Worm (Caenorhabditis elegans) whole organism, late embryonic: Measurements from ENCODE around the gene cah-1.

ENCODE experiments used
- C08G9.2 ChIP-seq: sonication (generic microtip); optimal IDR thresholded peaks from 2 replicates; lab custom pipeline; 2016; ENCODE audit warnings: mild to moderate bottlenecking, missing genetic modification characterization, moderate library complexity, missing compliant biosample characterization
- C38D4.7 ChIP-seq: fragments of 200-800 bp; sonication (Bioruptor generic); optimal IDR thresholded peaks from 2 replicates; lab custom pipeline; 2018; ENCODE audit warnings: mild to moderate bottlenecking, missing genetic modification characterization, moderate library complexity, missing compliant biosample characterization
- K02D7.2 ChIP-seq: sonication (generic microtip); optimal IDR thresholded peaks from 2 replicates; lab custom pipeline; 2017; ENCODE audit warnings: mild to moderate bottlenecking, missing genetic modification characterization, missing compliant biosample characterization
- K09A11.1 ChIP-seq: sonication (generic microtip); optimal IDR thresholded peaks from 2 replicates; lab custom pipeline; 2017; ENCODE audit warnings: antibody characterized with exemption, mild to moderate bottlenecking, missing genetic modification characterization, missing compliant biosample characterization; ENCODE audit not compliant: insufficient read depth
- ahr-1 ChIP-seq: sonication (generic microtip); optimal IDR thresholded peaks from 2 replicates; lab custom pipeline; 2016; ENCODE audit warnings: missing genetic modification characterization, missing compliant biosample characterization
- ceh-30 ChIP-seq: fragments of 150-350 bp; optimal IDR thresholded peaks from 2 replicates; lab custom pipeline; 2014; ENCODE audit warnings: missing biosample characterization, missing genetic modification characterization
- ceh-6 ChIP-seq: fragments of 200-800 bp; sonication (Bioruptor generic); optimal IDR thresholded peaks from 2 replicates; lab custom pipeline; 2018; ENCODE audit warnings: mild to moderate bottlenecking, missing genetic modification characterization, missing compliant biosample characterization
- ceh-9 ChIP-seq: sonication (generic microtip); optimal IDR thresholded peaks from 2 replicates; lab custom pipeline; 2016; ENCODE audit warnings: mild to moderate bottlenecking, missing genetic modification characterization, inconsistent platforms, missing compliant biosample characterization
- elt-4 ChIP-seq: sonication (generic microtip); optimal IDR thresholded peaks from 2 replicates; lab custom pipeline; 2016; ENCODE audit warnings: missing genetic modification characterization, missing compliant biosample characterization
- ets-4 ChIP-seq: sonication (generic microtip); optimal IDR thresholded peaks from 2 replicates; lab custom pipeline; 2016; ENCODE audit warnings: missing genetic modification characterization, missing compliant biosample characterization
- fkh-6 ChIP-seq: sonication (generic microtip); optimal IDR thresholded peaks from 2 replicates; lab custom pipeline; 2016; ENCODE audit warnings: missing genetic modification characterization, missing compliant biosample characterization
- gmeb-2 ChIP-seq: sonication (generic microtip); optimal IDR thresholded peaks from 2 replicates; lab custom pipeline; 2016; ENCODE audit warnings: missing genetic modification characterization, inconsistent platforms, missing compliant biosample characterization
- hlh-8 ChIP-seq: sonication (generic microtip); optimal IDR thresholded peaks from 2 replicates; lab custom pipeline; 2016; ENCODE audit warnings: missing genotype, missing genetic modification characterization, missing compliant biosample characterization
- lin-11 ChIP-seq: fragments of 200-800 bp; sonication (Bioruptor generic); optimal IDR thresholded peaks from 2 replicates; lab custom pipeline; 2018; ENCODE audit warnings: mild to moderate bottlenecking, missing genetic modification characterization, missing compliant biosample characterization
- madf-2 ChIP-seq: sonication (generic microtip); optimal IDR thresholded peaks from 2 replicates; lab custom pipeline; 2017; ENCODE audit warnings: missing genetic modification characterization, missing compliant biosample characterization
- mec-3 ChIP-seq: sonication (generic microtip); optimal IDR thresholded peaks from 2 replicates; lab custom pipeline; 2016; ENCODE audit warnings: borderline replicate concordance, missing genetic modification characterization, missing compliant biosample characterization
- npax-4 ChIP-seq: sonication (generic microtip); optimal IDR thresholded peaks from 2 replicates; lab custom pipeline; 2016; ENCODE audit warnings: missing genetic modification characterization, missing compliant biosample characterization
- pax-1 ChIP-seq: fragments of 150-350 bp; optimal IDR thresholded peaks from 2 replicates; lab custom pipeline; 2014; ENCODE audit warnings: missing biosample characterization, missing genetic modification characterization
- pha-2 ChIP-seq: sonication (generic microtip); optimal IDR thresholded peaks from 2 replicates; lab custom pipeline; 2017; ENCODE audit warnings: mild to moderate bottlenecking, missing genetic modification characterization, missing compliant biosample characterization
- pros-1 ChIP-seq: fragments of 150-350 bp; optimal IDR thresholded peaks from 2 replicates; lab custom pipeline; 2014; ENCODE audit warnings: missing biosample characterization, missing genetic modification reagents, missing genetic modification characterization
- rnt-1 ChIP-seq: sonication (generic microtip); optimal IDR thresholded peaks from 2 replicates; lab custom pipeline; 2016; ENCODE audit warnings: missing genetic modification characterization, missing compliant biosample characterization
- sdc-2 ChIP-seq: sonication (generic microtip); optimal IDR thresholded peaks from 2 replicates; lab custom pipeline; 2016; ENCODE audit warnings: missing genotype, missing genetic modification characterization, missing compliant biosample characterization
- sox-4 ChIP-seq: sonication (generic microtip); optimal IDR thresholded peaks from 2 replicates; lab custom pipeline; 2017; ENCODE audit warnings: mild to moderate bottlenecking, missing genetic modification characterization, inconsistent platforms, missing compliant biosample characterization
- tbx-7 ChIP-seq: sonication (generic microtip); optimal IDR thresholded peaks from 2 replicates; lab custom pipeline; 2016; ENCODE audit warnings: missing genotype, missing genetic modification characterization, missing compliant biosample characterization

cah-1 gene

DNA sequence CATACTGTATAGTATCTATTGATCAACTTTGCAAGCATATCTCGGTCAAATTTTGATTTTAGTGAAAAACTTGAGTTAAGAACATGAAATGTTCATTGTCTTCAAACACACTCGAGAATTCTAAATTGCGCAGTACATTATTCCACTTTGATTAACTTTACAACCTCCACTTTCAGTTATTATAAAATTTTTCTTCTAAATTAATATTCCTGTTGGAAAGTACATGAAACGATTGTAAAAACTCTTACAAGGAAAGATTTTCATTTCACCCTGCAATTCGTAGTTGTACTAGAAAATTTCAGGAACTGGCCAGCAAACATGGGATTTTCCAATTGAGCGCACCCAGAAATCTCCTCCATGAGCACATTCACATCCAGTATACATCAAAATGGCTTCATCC is 40.7 kb downstream of the cah-1 start, which contains the start of gene C45G9.14:
Gene C45G9.14, plus strand, starts transcription at position 301 of the 400 bp plus-strand sequence.
- no peak for TF ChIP-seq sox-4
- TF ChIP-seq pax-1 (tag; lab: Kevin White, UChicago), result no peak
- no peak for TF ChIP-seq gmeb-2 (tag; lab: Kevin White, UChicago)
- no peak for TF ChIP-seq lin-11 (tag; lab: Kevin White, UChicago)
- no peak for TF ChIP-seq ceh-30 (tag; lab: Kevin White, UChicago)
- TF ChIP-seq pros-1 (tag; lab: Kevin White, UChicago), result no peak
- no peak for TF ChIP-seq npax-4 (tag; lab: Kevin White, UChicago)
- TF ChIP-seq tbx-7, result no peak
- no peak for TF ChIP-seq sdc-2 (tag; lab: Kevin White, UChicago)
- TF ChIP-seq ahr-1 (tag; lab: Kevin White, UChicago), result no peak
- no peak for TF ChIP-seq madf-2
- no peak for TF ChIP-seq pha-2
- TF ChIP-seq ceh-6 (GFP tag; lab: Kevin White, UChicago), result no peak
- no peak for TF ChIP-seq hlh-8 (tag; lab: Kevin White, UChicago)
- no peak for TF ChIP-seq K09A11.1 (tag; lab: Kevin White, UChicago)

DNA sequence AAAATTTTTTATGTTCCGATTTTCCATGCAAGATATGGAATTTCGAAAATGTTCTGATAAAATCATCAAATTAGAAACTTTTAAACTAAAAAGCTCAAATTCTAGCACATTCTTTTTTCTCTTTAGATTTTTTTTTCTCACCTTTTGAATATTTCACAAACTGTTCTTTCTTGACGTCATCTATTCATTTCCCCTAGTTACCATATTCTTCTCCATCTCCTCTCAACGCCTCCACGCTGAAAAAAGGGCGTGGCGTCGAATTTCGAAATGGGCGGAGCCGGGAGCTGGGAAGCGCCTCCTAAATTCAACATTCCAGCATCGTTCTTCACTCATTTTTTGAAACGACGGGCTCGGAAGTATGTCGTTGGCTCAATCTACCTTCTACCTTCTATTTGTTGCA is 43.3 kb downstream of the cah-1 start, which contains the start of gene nlp-43:
Gene nlp-43, plus strand, starts transcription at position 301 of the 400 bp plus-strand sequence.
- TF ChIP-seq ceh-9 (tag; lab: Kevin White, UChicago), result no peak
- TF ChIP-seq K02D7.2, result no peak
- TF ChIP-seq elt-4 (tag; lab: Kevin White, UChicago), result no peak
- TF ChIP-seq fkh-6 (tag; lab: Kevin White, UChicago), result no peak
- TF ChIP-seq C08G9.2 (tag; lab: Kevin White, UChicago), result no peak
- TF ChIP-seq rnt-1, result no peak
- no peak for TF ChIP-seq sox-4
- TF ChIP-seq lin-11 (tag; lab: Kevin White, UChicago), result no peak
- no peak for TF ChIP-seq mec-3 (tag; lab: Kevin White, UChicago)
- no peak for TF ChIP-seq pros-1 (tag; lab: Kevin White, UChicago)
- TF ChIP-seq C38D4.7, result no peak

DNA sequence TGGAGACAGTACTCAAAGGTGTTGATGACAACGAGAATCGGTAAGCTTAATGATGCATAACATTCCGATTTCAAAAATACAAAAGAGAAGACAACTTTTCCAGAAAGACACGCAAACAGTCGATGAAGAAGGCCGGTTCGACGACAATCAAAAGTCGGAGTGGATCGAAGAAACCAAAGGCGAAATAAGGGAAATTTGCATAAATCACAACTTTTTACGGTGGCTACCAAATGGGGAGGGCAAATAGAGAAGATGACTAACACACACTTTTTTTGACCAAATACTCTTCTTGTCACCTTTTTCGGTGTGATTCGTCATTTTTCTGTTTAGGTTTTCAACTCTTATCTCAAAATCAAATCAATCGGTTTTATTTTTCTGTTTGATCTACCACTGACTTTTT is 49.3 kb downstream of the cah-1 start, which contains the start of gene C45G9.6:
Gene C45G9.6, plus strand, starts transcription at position 301 of the 400 bp plus-strand sequence.
- TF ChIP-seq ets-4 (no peak), C08G9.2 (tag; lab: Kevin White, UChicago) (no peak), mec-3 (tag; lab: Kevin White, UChicago) (no peak), ahr-1 (tag; lab: Kevin White, UChicago) (no peak)
